Worm (Caenorhabditis elegans): ENCODE results near the gene glt-3.

Gene glt-3

DNA sequence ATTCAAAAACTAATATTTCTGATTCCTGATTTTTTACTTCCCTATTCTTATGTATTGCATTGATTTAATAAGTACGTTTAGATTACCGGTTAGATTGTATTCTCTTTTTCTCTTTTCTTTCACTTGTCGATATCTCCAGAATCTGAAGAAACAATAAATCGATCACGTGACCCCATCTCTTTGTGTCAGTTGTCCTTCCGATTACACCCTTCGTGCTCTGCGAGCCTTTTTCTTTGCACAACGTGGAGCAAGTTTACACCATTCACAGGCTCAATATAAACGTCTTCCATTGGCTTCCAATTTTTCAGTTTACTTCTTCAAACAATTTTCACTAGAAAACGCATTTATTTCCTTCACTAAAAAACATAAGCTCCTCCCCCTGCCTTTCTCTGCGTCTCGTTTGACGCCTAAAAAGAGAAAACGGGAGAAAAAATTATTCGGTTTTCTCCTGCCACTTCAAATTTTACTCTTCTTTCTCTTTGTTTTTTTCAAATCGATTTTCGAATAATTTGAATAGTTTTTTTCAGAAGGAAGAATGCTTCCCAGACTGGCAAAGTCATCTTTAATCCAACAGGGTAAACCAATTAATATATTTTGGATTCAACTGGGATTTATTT is 50.2 kb downstream of the glt-3 start, which contains the start of gene gta-1 (continued):
- no peak for TF ChIP-seq tag-97 (GFP tag; IDR thresholded peaks at IDR 0.05)
- peak; percentile 5 for TF ChIP-seq mes-2 (tag; optimal IDR thresholded peaks at IDR 0.05; ENCODE audit: poor library complexity, severe bottlenecking)
- no peak for TF ChIP-seq gei-8 (GFP tag; optimal IDR thresholded peaks at IDR 0.05)
- TF ChIP-seq hmg-1.1 (GFP tag; IDR thresholded peaks at IDR 0.05), result peak; percentile 33; the same call in 1 of the 2 replicates
- no peak for TF ChIP-seq saeg-2 (GFP tag; IDR thresholded peaks at IDR 0.05)
- no peak for TF ChIP-seq pqm-1 (tag; optimal IDR thresholded peaks at IDR 0.05)
- no peak for TF ChIP-seq egl-43 (GFP tag; IDR thresholded peaks at IDR 0.05)
- TF ChIP-seq Y48G9A.11 (GFP tag; IDR thresholded peaks at IDR 0.05), result no peak
- TF ChIP-seq T26A8.4 (GFP tag; IDR thresholded peaks at IDR 0.05), result no peak
- TF ChIP-seq arid-1 (GFP tag; conservative IDR thresholded peaks at IDR 0.05), result no peak
- TF ChIP-seq daf-12 (tag; optimal IDR thresholded peaks at IDR 0.05), result no peak
- TF ChIP-seq lin-13 (GFP tag; optimal IDR thresholded peaks at IDR 0.05), result no peak
- TF ChIP-seq nhr-111 (GFP tag; optimal IDR thresholded peaks at IDR 0.05), result no peak
- TF ChIP-seq snpc-4 (tag; optimal IDR thresholded peaks at IDR 0.05), result no peak
- TF ChIP-seq daf-8 (GFP tag; IDR thresholded peaks at IDR 0.05), result no peak
- TF ChIP-seq lin-29 (GFP tag; IDR thresholded peaks at IDR 0.05), result no peak
- TF ChIP-seq attf-4 (tag; optimal IDR thresholded peaks at IDR 0.05), result no peak
- no peak for TF ChIP-seq fos-1 (tag; optimal IDR thresholded peaks at IDR 0.05)
- TF ChIP-seq unc-130 (GFP tag; optimal IDR thresholded peaks at IDR 0.05), result no peak
- TF ChIP-seq dve-1 (tag; optimal IDR thresholded peaks at IDR 0.05; ENCODE audit: insufficient read depth), result peak; percentile 2
- TF ChIP-seq hlh-11 (tag; optimal IDR thresholded peaks at IDR 0.05), result peak; percentile 30
- no peak for TF ChIP-seq lim-7 (GFP tag; IDR thresholded peaks at IDR 0.05)
- no peak for TF ChIP-seq daf-16 (GFP tag; optimal IDR thresholded peaks at IDR 0.05)
- TF ChIP-seq daf-16 (tag; optimal IDR thresholded peaks at IDR 0.05), result no peak
- peak; percentile 18 for TF ChIP-seq nhr-11 (tag; optimal IDR thresholded peaks at IDR 0.05)
- no peak for TF ChIP-seq madf-5 (GFP tag; IDR thresholded peaks at IDR 0.05)
- TF ChIP-seq mdt-29 (GFP tag; IDR thresholded peaks at IDR 0.05), result no peak
- no peak for TF ChIP-seq F37D6.2 (tag; optimal IDR thresholded peaks at IDR 0.05)
- TF ChIP-seq lsy-2 (tag; optimal IDR thresholded peaks at IDR 0.05), result peak in 1 of 2 experiments; percentile 25
- TF ChIP-seq mdl-1 (tag; optimal IDR thresholded peaks at IDR 0.05), result no peak
- no peak for TF ChIP-seq nhr-41 (GFP tag; IDR thresholded peaks at IDR 0.05)
- no peak for TF ChIP-seq F26F4.8 (GFP tag; conservative IDR thresholded peaks at IDR 0.05)
- no peak for TF ChIP-seq hif-1 (tag; optimal IDR thresholded peaks at IDR 0.05)
- no peak for TF ChIP-seq R02D3.7 (tag; optimal IDR thresholded peaks at IDR 0.05)
- no peak for TF ChIP-seq set-16 (GFP tag; IDR thresholded peaks at IDR 0.05)
- TF ChIP-seq zip-2 (tag; optimal IDR thresholded peaks at IDR 0.05), result peak; percentile 44
- TF ChIP-seq ZK337.2 (GFP tag; IDR thresholded peaks at IDR 0.05), result no peak
- TF ChIP-seq ztf-7 (tag; optimal IDR thresholded peaks at IDR 0.05), result no peak
- TF ChIP-seq zag-1 (tag; optimal IDR thresholded peaks at IDR 0.05), result no peak
- TF ChIP-seq lin-38 (GFP tag; IDR thresholded peaks at IDR 0.05), result no peak
- TF ChIP-seq nhr-77 (tag; optimal IDR thresholded peaks at IDR 0.05), result peak; percentile 13
- TF ChIP-seq nhr-237 (tag; optimal IDR thresholded peaks at IDR 0.05), result no peak
- TF ChIP-seq hlh-30 (tag; optimal IDR thresholded peaks at IDR 0.05; ENCODE audit: insufficient read depth), result peak; percentile 51
- peak; percentile 66 for TF ChIP-seq ama-1 (optimal IDR thresholded peaks at IDR 0.05)

Measured in whole organism, L4 larva.